Worm (Caenorhabditis elegans) whole organism, L4/young adult: ENCODE data around the gene fbxb-44.

Experiments
- W03F9.2 ChIP-seq: fragments of 150-350 bp; optimal IDR thresholded peaks from 2 replicates; lab custom pipeline; 2014; ENCODE audit warnings: missing biosample characterization, missing genetic modification characterization
- dao-5 ChIP-seq: sonication (generic microtip); optimal IDR thresholded peaks from 2 replicates; lab custom pipeline; 2016; ENCODE audit warnings: missing genotype, missing genetic modification characterization, moderate library complexity, missing compliant biosample characterization
- him-1 ChIP-seq: sonication (generic microtip); optimal IDR thresholded peaks from 2 replicates; lab custom pipeline; 2016; ENCODE audit warnings: missing genotype, missing genetic modification reagents, missing genetic modification characterization, missing compliant biosample characterization

- TF ChIP-seq him-1 (tag; lab: Kevin White, UChicago) (no peak), W03F9.2 (tag; lab: Kevin White, UChicago) (no peak), dao-5 (tag; lab: Kevin White, UChicago) (no peak)
Measured at ce11 chrII:1490813-1491212, 47.9 kb upstream of the fbxb-44 start.
